Fruit fly (Drosophila melanogaster): ENCODE data around the gene CG7953.
A peak's percentile ranks its signal among the peaks of the same experiment; 100 is the strongest.

Gene CG7953

DNA sequence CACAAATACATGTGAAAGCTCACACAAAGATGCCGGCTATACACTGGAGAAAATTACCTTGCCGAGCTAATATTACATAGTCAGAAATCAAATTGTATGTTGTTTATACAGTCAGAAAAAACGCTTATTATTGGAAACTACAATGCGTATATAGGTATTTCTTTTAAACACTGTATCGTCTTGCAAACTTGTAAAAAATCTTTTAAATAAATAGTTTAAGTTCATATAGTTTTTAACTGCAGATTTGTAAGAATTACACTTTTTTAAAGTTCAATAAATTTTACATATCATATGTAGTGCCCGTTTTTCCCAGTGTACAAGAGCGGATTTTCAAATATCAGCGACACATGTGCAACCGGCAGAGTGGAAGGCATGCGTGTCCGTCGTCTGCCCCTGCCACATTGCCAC is 8.0 kb upstream of the CG7953 start (continued):
- TF ChIP-seq CG34406 (GFP tag; optimal IDR thresholded peaks at IDR 0.05) (peak; percentile 90), CG3919 (GFP tag; optimal IDR thresholded peaks at IDR 0.05) (peak; percentile 92), CG9139 (GFP tag; optimal IDR thresholded peaks at IDR 0.05) (no peak), CG8119 (GFP tag; IDR thresholded peaks at IDR 0.05) (peak; percentile 96), achi (GFP tag; optimal IDR thresholded peaks at IDR 0.05) (peak; percentile 91), CG11294 (GFP tag; IDR thresholded peaks at IDR 0.05) (peak; percentile 87), CG7368 (GFP tag; optimal IDR thresholded peaks at IDR 0.05) (peak; percentile 72), net (GFP tag; optimal IDR thresholded peaks at IDR 0.05) (peak; percentile 92), eg (GFP tag; IDR thresholded peaks at IDR 0.05) (peak; percentile 89; the same call in 2 of the 3 replicates), lz (GFP tag; optimal IDR thresholded peaks at IDR 0.05) (peak; percentile 94), CG31627 (GFP tag; optimal IDR thresholded peaks at IDR 0.05) (peak; percentile 94), acj6 (GFP tag; optimal IDR thresholded peaks at IDR 0.05) (peak; percentile 92), CG6163 (GFP tag; IDR thresholded peaks at IDR 0.05) (peak; percentile 86; the same call in 2 of the 3 replicates), dac (GFP tag; optimal IDR thresholded peaks at IDR 0.05) (peak; percentile 75), spab (GFP tag; optimal IDR thresholded peaks at IDR 0.05) (peak; percentile 77), CG3032 (tag; optimal IDR thresholded peaks at IDR 0.05) (peak; percentile 84), Ets96B (tag; optimal IDR thresholded peaks at IDR 0.05) (peak; percentile 82), Sox15 (GFP tag; optimal IDR thresholded peaks at IDR 0.05) (peak; percentile 82), OdsH (GFP tag; optimal IDR thresholded peaks at IDR 0.05) (peak; percentile 93), CG8632 (GFP tag; optimal IDR thresholded peaks at IDR 0.05) (peak; percentile 91), CG11762 (GFP tag; optimal IDR thresholded peaks at IDR 0.05; ENCODE audit: insufficient read depth) (peak; percentile 88), CG10669 (GFP tag; optimal IDR thresholded peaks at IDR 0.05) (peak; percentile 82), dsx (GFP tag; optimal IDR thresholded peaks at IDR 0.05; ENCODE audit: poor library complexity, severe bottlenecking) (peak; percentile 82), CG8319 (GFP tag; optimal IDR thresholded peaks at IDR 0.05) (peak; percentile 77), CG11902 (GFP tag; optimal IDR thresholded peaks at IDR 0.05) (peak; percentile 77), Eip75B (GFP tag; optimal IDR thresholded peaks at IDR 0.05) (peak; percentile 92), esn (GFP tag; optimal IDR thresholded peaks at IDR 0.05) (peak; percentile 97), CG1621 (tag; optimal IDR thresholded peaks at IDR 0.05) (peak; percentile 71), Gug (GFP tag; IDR thresholded peaks at IDR 0.05) (peak; percentile 80), Ets21C (GFP tag; optimal IDR thresholded peaks at IDR 0.05) (peak; percentile 88), fd59A (GFP tag; optimal IDR thresholded peaks at IDR 0.05) (peak; percentile 76), svp (GFP tag) (peak; percentile 93), fd85E (GFP tag; optimal IDR thresholded peaks at IDR 0.05) (peak; percentile 53), CG6276 (GFP tag; optimal IDR thresholded peaks at IDR 0.05) (peak; percentile 88), CG16779 (tag; optimal IDR thresholded peaks at IDR 0.05) (peak; percentile 76), Blimp-1 (GFP tag; optimal IDR thresholded peaks at IDR 0.05) (peak; percentile 79), CG6854 (GFP tag; optimal IDR thresholded peaks at IDR 0.05) (peak; percentile 61), Sox102F (GFP tag; optimal IDR thresholded peaks at IDR 0.05) (peak; percentile 91), Eip93F (GFP tag; optimal IDR thresholded peaks at IDR 0.05) (peak; percentile 74), CG10631 (GFP tag; optimal IDR thresholded peaks at IDR 0.05) (peak; percentile 88)

DNA sequence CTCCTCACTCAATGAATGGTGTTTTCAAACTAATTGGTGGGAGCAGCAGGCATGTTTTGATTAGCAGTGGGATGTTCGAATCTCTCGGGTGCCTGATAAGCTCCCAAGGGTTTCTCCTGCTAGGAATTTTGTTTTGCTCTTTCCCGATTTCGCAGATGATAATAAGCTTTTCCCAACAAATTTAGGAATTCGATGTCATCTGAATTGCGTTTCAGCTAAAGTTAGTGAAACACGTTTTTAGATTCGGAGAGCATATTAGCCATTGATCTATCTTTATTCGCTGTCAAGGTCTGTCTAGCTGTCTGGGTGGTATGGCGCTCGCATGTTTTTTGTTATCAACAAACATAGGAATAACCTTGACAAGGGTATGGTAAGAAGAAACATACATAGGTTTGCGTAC is 6.2 kb upstream of the CG7953 start, which contains the start of gene CG33307:
TSS of gene CG33307 (minus strand) at position 13 of the 400 bp plus-strand sequence.
- TF ChIP-seq fd59A (GFP tag; optimal IDR thresholded peaks at IDR 0.05) (no peak), CG4318 (GFP tag; optimal IDR thresholded peaks at IDR 0.05) (no peak), Lpt (GFP tag; optimal IDR thresholded peaks at IDR 0.05) (no peak)

All from whole organism, prepupa.